Worm (Caenorhabditis elegans) whole organism, young adult: ENCODE results near the gene ogt-1.

Experiments
- B0035.1 ChIP-seq: sonication (generic microtip); optimal IDR thresholded peaks from 2 replicates; lab custom pipeline; 2016; ENCODE audit warnings: missing genetic modification characterization, mild to moderate bottlenecking, missing compliant biosample characterization, missing genotype, missing genetic modification reagents
- B0336.3 ChIP-seq: fragments of 200-800 bp; sonication (Bioruptor generic); IDR thresholded peaks from 2 replicates; pipeline ENCODE4 v1.3.6; 2022; ENCODE audit warnings: missing genetic modification characterization, missing compliant biosample characterization
- F23B12.7 ChIP-seq: sonication (generic microtip); optimal IDR thresholded peaks from 2 replicates; lab custom pipeline; 2017; ENCODE audit warnings: missing genetic modification characterization, mild to moderate bottlenecking, missing compliant biosample characterization, antibody characterized with exemption, moderate library complexity; ENCODE audit not compliant: insufficient read depth
- F33H1.4 ChIP-seq: fragments of 200-800 bp; sonication (Bioruptor generic); IDR thresholded peaks from 2 replicates; pipeline ENCODE4 v1.3.6; 2022; ENCODE audit warnings: missing genetic modification reagents, missing genetic modification characterization, missing compliant biosample characterization
- K11D2.4 ChIP-seq: fragments of 200-800 bp; sonication (Bioruptor generic); IDR thresholded peaks from 2 replicates; pipeline ENCODE4 v1.3.6; 2022; ENCODE audit warnings: missing genetic modification reagents, missing genetic modification characterization, missing compliant biosample characterization
- K12H6.12 ChIP-seq: fragments of 200-800 bp; sonication (Bioruptor generic); optimal IDR thresholded peaks from 2 replicates; lab custom pipeline; 2018; ENCODE audit warnings: mild to moderate bottlenecking, missing genetic modification characterization, missing compliant biosample characterization
- T07F8.4 ChIP-seq: sonication (generic microtip); optimal IDR thresholded peaks from 2 replicates; lab custom pipeline; 2016; ENCODE audit warnings: mild to moderate bottlenecking, missing genetic modification characterization, moderate library complexity, missing compliant biosample characterization
- Y56A3A.18 ChIP-seq: fragments of 200-800 bp; sonication (Bioruptor generic); IDR thresholded peaks from 2 replicates; pipeline ENCODE4 v1.3.6; 2022; ENCODE audit warnings: missing genetic modification reagents, missing genetic modification characterization, missing compliant biosample characterization
- Y67H2A.10 ChIP-seq: fragments of 200-800 bp; sonication (Bioruptor generic); conservative IDR thresholded peaks from 2 replicates; pipeline ENCODE4 v1.3.6; 2022; ENCODE audit warnings: missing genetic modification reagents, missing genetic modification characterization, missing compliant biosample characterization
- athp-1 ChIP-seq: sonication (generic microtip); optimal IDR thresholded peaks from 2 replicates; lab custom pipeline; 2017; ENCODE audit warnings: mild to moderate bottlenecking, missing genetic modification characterization, missing compliant biosample characterization
- attf-5 ChIP-seq: fragments of 200-800 bp; sonication (Bioruptor generic); optimal IDR thresholded peaks from 2 replicates; lab custom pipeline; 2018; ENCODE audit warnings: mild to moderate bottlenecking, missing genetic modification characterization, missing compliant biosample characterization
- attf-6 ChIP-seq: fragments of 200-800 bp; sonication (Bioruptor generic); IDR thresholded peaks from 2 replicates; pipeline ENCODE4 v1.3.6; 2022; ENCODE audit warnings: missing genetic modification reagents, missing genetic modification characterization, missing compliant biosample characterization
- ccch-3 ChIP-seq: fragments of 200-800 bp; sonication (Bioruptor generic); optimal IDR thresholded peaks from 2 replicates; lab custom pipeline; 2018; ENCODE audit warnings: mild to moderate bottlenecking, missing genetic modification characterization, missing compliant biosample characterization
- cebp-1 ChIP-seq, 2 experiments: fragments of 200-800 bp in 1 of 2; sonication (Bioruptor generic) in 1 of 2; sonication (generic microtip) in 1 of 2; IDR thresholded peaks in 1 of 2; optimal IDR thresholded peaks in 1 of 2; 2 replicates each; pipeline versions ENCODE4 v1.3.6 to Lab custom; 2017 to 2022; ENCODE audit warnings: missing compliant biosample characterization in 2 of 2, missing genetic modification characterization in 2 of 2, mild to moderate bottlenecking in 1 of 2, missing genetic modification reagents in 1 of 2, moderate library complexity in 1 of 2
- ceh-27 ChIP-seq: fragments of 200-800 bp; sonication (Bioruptor generic); optimal IDR thresholded peaks from 2 replicates; lab custom pipeline; 2018; ENCODE audit warnings: mild to moderate bottlenecking, missing genetic modification characterization, moderate library complexity, missing compliant biosample characterization
- ceh-40 ChIP-seq: fragments of 200-800 bp; sonication (Bioruptor generic); IDR thresholded peaks from 2 replicates; pipeline ENCODE4 v1.3.6; 2022; ENCODE audit warnings: missing genetic modification characterization, missing compliant biosample characterization
- die-1 ChIP-seq: sonication (generic microtip); optimal IDR thresholded peaks from 2 replicates; lab custom pipeline; 2016; ENCODE audit warnings: missing genotype, mild to moderate bottlenecking, missing genetic modification characterization, missing compliant biosample characterization
- dpl-1 ChIP-seq: fragments of 150-350 bp; optimal IDR thresholded peaks from 2 replicates; lab custom pipeline; 2014; ENCODE audit warnings: missing biosample characterization, missing genetic modification reagents, missing genetic modification characterization
- efl-1 ChIP-seq: fragments of 150-350 bp; optimal IDR thresholded peaks from 2 replicates; lab custom pipeline; 2014; ENCODE audit warnings: missing biosample characterization, missing genetic modification reagents, missing genetic modification characterization
- egl-18 ChIP-seq: fragments of 200-800 bp; sonication (Bioruptor generic); IDR thresholded peaks from 2 replicates; pipeline ENCODE4 v1.3.6; 2022; ENCODE audit warnings: missing genetic modification reagents, missing genetic modification characterization, missing compliant biosample characterization
- ekl-4 ChIP-seq: fragments of 200-800 bp; sonication (Bioruptor generic); IDR thresholded peaks from 2 replicates; pipeline ENCODE4 v1.3.6; 2022; ENCODE audit warnings: missing genetic modification reagents, missing genetic modification characterization, missing compliant biosample characterization
- gei-17 ChIP-seq: fragments of 200-800 bp; sonication (Bioruptor generic); optimal IDR thresholded peaks from 2 replicates; lab custom pipeline; 2018; ENCODE audit warnings: mild to moderate bottlenecking, missing genetic modification characterization, missing compliant biosample characterization
- him-1 ChIP-seq: sonication (generic microtip); optimal IDR thresholded peaks from 2 replicates; lab custom pipeline; 2016; ENCODE audit warnings: missing genotype, missing genetic modification reagents, missing genetic modification characterization, missing compliant biosample characterization
- hmg-1.2 ChIP-seq: fragments of 200-800 bp; sonication (Bioruptor generic); IDR thresholded peaks from 2 replicates; pipeline ENCODE4 v1.3.6; 2022; ENCODE audit warnings: missing genetic modification reagents, missing genetic modification characterization, missing compliant biosample characterization
- let-526 ChIP-seq: fragments of 200-800 bp; sonication (Bioruptor generic); IDR thresholded peaks from 2 replicates; pipeline ENCODE4 v1.3.6; 2022; ENCODE audit warnings: missing genetic modification reagents, missing genetic modification characterization, missing compliant biosample characterization
- lin-26 ChIP-seq: fragments of 200-800 bp; sonication (Bioruptor generic); IDR thresholded peaks from 2 replicates; pipeline ENCODE4 v1.3.6; 2022; ENCODE audit warnings: missing genetic modification reagents, missing genetic modification characterization, missing compliant biosample characterization
- lin-40 ChIP-seq: sonication (generic microtip); optimal IDR thresholded peaks from 2 replicates; lab custom pipeline; 2016; ENCODE audit warnings: missing genetic modification characterization, mild to moderate bottlenecking, missing compliant biosample characterization, missing genotype, missing genetic modification reagents
- lsy-27 ChIP-seq: sonication (generic microtip); optimal IDR thresholded peaks from 2 replicates; lab custom pipeline; 2017; ENCODE audit warnings: missing genetic modification characterization, mild to moderate bottlenecking, missing compliant biosample characterization, antibody characterized with exemption, missing genotype, borderline replicate concordance; ENCODE audit not compliant: insufficient read depth
- madf-3 ChIP-seq: fragments of 200-800 bp; sonication (Bioruptor generic); IDR thresholded peaks from 2 replicates; pipeline ENCODE4 v1.3.6; 2022; ENCODE audit warnings: missing genetic modification reagents, missing genetic modification characterization, missing compliant biosample characterization
- mcd-1 ChIP-seq: fragments of 200-800 bp; sonication (Bioruptor generic); IDR thresholded peaks from 2 replicates; pipeline ENCODE4 v1.3.6; 2022; ENCODE audit warnings: missing genetic modification reagents, missing genetic modification characterization, missing compliant biosample characterization
- mel-28 ChIP-seq: sonication (generic microtip); optimal IDR thresholded peaks from 2 replicates; lab custom pipeline; 2016; ENCODE audit warnings: borderline replicate concordance, mild to moderate bottlenecking, missing genetic modification characterization, missing compliant biosample characterization
- mes-4 ChIP-seq: sonication (generic microtip); optimal IDR thresholded peaks from 2 replicates; lab custom pipeline; 2016; ENCODE audit warnings: missing genotype, missing genetic modification characterization, missing compliant biosample characterization
- mxl-1 ChIP-seq: sonication (generic microtip); optimal IDR thresholded peaks from 2 replicates; lab custom pipeline; 2016; ENCODE audit warnings: missing genetic modification characterization, missing compliant biosample characterization
- nfya-1 ChIP-seq: sonication (generic microtip); optimal IDR thresholded peaks from 2 replicates; lab custom pipeline; 2017; ENCODE audit warnings: antibody characterized with exemption, missing compliant biosample characterization, missing genetic modification characterization, borderline replicate concordance; ENCODE audit not compliant: insufficient read depth
- nfya-2 ChIP-seq: fragments of 200-800 bp; sonication (Bioruptor generic); IDR thresholded peaks from 2 replicates; pipeline ENCODE4 v1.3.6; 2022; ENCODE audit warnings: missing genetic modification reagents, missing genetic modification characterization, missing compliant biosample characterization
- pha-4 ChIP-seq: fragments of 150-350 bp; sonication (generic microtip); optimal IDR thresholded peaks from 2 replicates; lab custom pipeline; 2014; ENCODE audit warnings: missing biosample characterization, missing genetic modification reagents, missing genetic modification characterization
- rcor-1 ChIP-seq: fragments of 200-800 bp; sonication (Bioruptor generic); IDR thresholded peaks from 2 replicates; pipeline ENCODE4 v1.3.6; 2022; ENCODE audit warnings: missing genetic modification reagents, missing genetic modification characterization, missing compliant biosample characterization
- sea-2 ChIP-seq: fragments of 200-800 bp; sonication (Bioruptor generic); IDR thresholded peaks from 2 replicates; pipeline ENCODE4 v1.3.6; 2022; ENCODE audit warnings: missing genetic modification characterization, missing compliant biosample characterization
- tbp1 ChIP-seq: fragments of 200-800 bp; sonication (Bioruptor generic); optimal IDR thresholded peaks from 2 replicates; lab custom pipeline; 2018; ENCODE audit warnings: mild to moderate bottlenecking, missing genetic modification characterization, missing compliant biosample characterization
- tbx-9 ChIP-seq: sonication (generic microtip); optimal IDR thresholded peaks from 2 replicates; lab custom pipeline; 2016; ENCODE audit warnings: borderline replicate concordance, missing genetic modification characterization, inconsistent platforms, missing compliant biosample characterization
- tlf-1 ChIP-seq: fragments of 200-800 bp; sonication (Bioruptor generic); optimal IDR thresholded peaks from 2 replicates; lab custom pipeline; 2018; ENCODE audit warnings: mild to moderate bottlenecking, missing genetic modification characterization, missing compliant biosample characterization
- xnd-1 ChIP-seq: sonication (generic microtip); optimal IDR thresholded peaks from 2 replicates; lab custom pipeline; 2016; ENCODE audit warnings: missing genotype, missing genetic modification reagents, missing genetic modification characterization, missing compliant biosample characterization
- zfh-2 ChIP-seq: fragments of 200-800 bp; sonication (Bioruptor generic); conservative IDR thresholded peaks from 2 replicates; pipeline ENCODE4 v1.3.6; 2022; ENCODE audit warnings: missing genetic modification reagents, missing genetic modification characterization, missing compliant biosample characterization
- ztf-25 ChIP-seq: fragments of 200-800 bp; sonication (Bioruptor generic); IDR thresholded peaks from 2 replicates; pipeline ENCODE4 v1.3.6; 2022; ENCODE audit warnings: missing genetic modification reagents, missing genetic modification characterization, missing compliant biosample characterization
- ztf-26 ChIP-seq: sonication (generic microtip); optimal IDR thresholded peaks from 2 replicates; lab custom pipeline; 2017; ENCODE audit warnings: missing genetic modification characterization, missing compliant biosample characterization
- ztf-3 ChIP-seq: fragments of 200-800 bp; sonication (Bioruptor generic); optimal IDR thresholded peaks from 2 replicates; lab custom pipeline; 2018; ENCODE audit warnings: mild to moderate bottlenecking, missing genetic modification characterization, missing compliant biosample characterization
- ztf-6 ChIP-seq: fragments of 200-800 bp; sonication (Bioruptor generic); IDR thresholded peaks from 2 replicates; pipeline ENCODE4 v1.3.6; 2022; ENCODE audit warnings: missing genetic modification reagents, missing genetic modification characterization, missing compliant biosample characterization

The ogt-1 gene

DNA sequence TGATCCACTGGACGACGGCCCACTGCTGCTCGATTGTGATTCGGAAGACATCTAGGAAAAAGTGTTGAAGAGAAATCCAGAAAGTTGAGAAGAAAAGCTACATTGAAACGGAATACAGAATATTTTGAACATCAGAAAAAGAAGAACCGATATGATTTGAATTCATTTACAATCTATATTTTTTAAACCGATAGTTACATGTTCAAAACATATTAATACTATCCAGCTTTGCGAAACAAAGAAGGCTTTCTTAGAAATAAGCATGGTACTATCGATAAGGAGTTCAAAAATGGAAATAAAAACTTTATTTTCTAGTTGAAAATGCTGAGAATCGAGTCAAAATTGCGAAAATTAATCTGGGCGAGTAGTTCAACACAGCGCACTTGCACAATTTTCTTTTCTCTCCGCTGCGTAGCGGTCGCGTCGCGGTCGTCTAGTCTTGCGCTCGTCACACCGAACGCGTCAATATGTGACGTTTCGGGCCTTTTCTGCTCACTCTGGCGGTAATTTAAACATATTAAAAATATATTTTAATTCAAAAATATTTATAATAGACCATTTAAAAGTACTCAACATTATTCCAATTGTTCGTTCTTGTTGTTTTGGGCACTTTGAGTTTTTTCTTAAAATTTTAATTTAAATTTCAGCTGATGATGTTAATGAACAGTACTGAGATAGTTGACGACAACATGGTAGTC is 8.6 kb upstream of the ogt-1 start, which contains the start of the genes syf-2 and K04G7.1 (continued):
- TF ChIP-seq Y67H2A.10: no peak
- no peak for TF ChIP-seq nfya-1 (tag; lab: Kevin White, UChicago)
- TF ChIP-seq zfh-2 (GFP tag; lab: Robert Waterston, UW): peak; percentile 77
- no peak for TF ChIP-seq mes-4 (tag; lab: Kevin White, UChicago)
- TF ChIP-seq B0035.1 (tag; lab: Kevin White, UChicago): no peak
- TF ChIP-seq ccch-3 (GFP tag; lab: Kevin White, UChicago): no peak
- TF ChIP-seq F33H1.4 (GFP tag; lab: Robert Waterston, UW): peak; percentile 80
- TF ChIP-seq mcd-1 (GFP tag; lab: Robert Waterston, UW): peak; percentile 93
- TF ChIP-seq T07F8.4 (tag; lab: Kevin White, UChicago): no peak
- TF ChIP-seq lin-26 (GFP tag; lab: Robert Waterston, UW): no peak
- TF ChIP-seq rcor-1 (GFP tag; lab: Robert Waterston, UW): peak; percentile 88
- TF ChIP-seq die-1 (tag; lab: Kevin White, UChicago): no peak
- peak; percentile 78 for TF ChIP-seq B0336.3 (GFP tag; lab: Robert Waterston, UW)
- peak; percentile 79 for TF ChIP-seq lin-40 (tag; lab: Kevin White, UChicago)
- TF ChIP-seq ztf-6 (GFP tag; lab: Robert Waterston, UW): no peak
- no peak for TF ChIP-seq lsy-27
- peak; percentile 77 for TF ChIP-seq dpl-1
- TF ChIP-seq hmg-1.2: peak; percentile 73
- peak; percentile 32 for TF ChIP-seq him-1
- TF ChIP-seq ztf-25 (GFP tag; lab: Robert Waterston, UW): no peak
- TF ChIP-seq nfya-2: no peak
- peak; percentile 71 for TF ChIP-seq tbp1 (GFP tag; lab: Kevin White, UChicago)
- TF ChIP-seq tlf-1 (GFP tag; lab: Kevin White, UChicago): peak; percentile 89
- TF ChIP-seq ztf-26 (tag; lab: Kevin White, UChicago): peak; percentile 51
- no peak for TF ChIP-seq xnd-1
- TF ChIP-seq gei-17 (GFP tag; lab: Kevin White, UChicago): peak; percentile 26
- TF ChIP-seq athp-1 (tag; lab: Kevin White, UChicago): peak; percentile 57
- TF ChIP-seq attf-5 (GFP tag; lab: Kevin White, UChicago): peak; percentile 97
- TF ChIP-seq madf-3 (GFP tag; lab: Robert Waterston, UW): peak; percentile 100
- no peak for TF ChIP-seq ceh-40 (GFP tag; lab: Robert Waterston, UW)
- peak; percentile 69 for TF ChIP-seq cebp-1 (GFP tag; IDR thresholded peaks at IDR 0.05; lab: Robert Waterston, UW)
- peak; percentile 87 for TF ChIP-seq cebp-1 (tag; optimal IDR thresholded peaks at IDR 0.05; lab: Kevin White, UChicago)
- TF ChIP-seq mel-28 (tag; lab: Kevin White, UChicago): no peak
- peak; percentile 60; the same call in 1 of the 2 replicates for TF ChIP-seq K11D2.4
- TF ChIP-seq K12H6.12: peak; percentile 73
- TF ChIP-seq F23B12.7: peak; percentile 80
- TF ChIP-seq attf-6 (GFP tag; lab: Robert Waterston, UW): no peak
- peak; percentile 82 for TF ChIP-seq efl-1 (GFP tag; lab: Kevin White, UChicago)
- TF ChIP-seq Y56A3A.18 (GFP tag; lab: Robert Waterston, UW): no peak
- TF ChIP-seq ceh-27: peak; percentile 69
- TF ChIP-seq sea-2 (GFP tag; lab: Robert Waterston, UW): no peak
- TF ChIP-seq egl-18 (GFP tag; lab: Robert Waterston, UW): no peak
- TF ChIP-seq ztf-3 (GFP tag; lab: Kevin White, UChicago): no peak
- TF ChIP-seq pha-4 (tag; lab: Kevin White, UChicago): peak; percentile 92
- TF ChIP-seq mxl-1 (tag; lab: Kevin White, UChicago): no peak
- no peak for TF ChIP-seq let-526 (GFP tag; lab: Robert Waterston, UW)
- no peak for TF ChIP-seq tbx-9 (tag; lab: Kevin White, UChicago)
- TF ChIP-seq ekl-4: peak; percentile 94
